Worm (Caenorhabditis elegans): ENCODE results near the gene gcy-9.

The gcy-9 gene

ce11 chrX:11316750-11317149, 20.9 kb downstream of the gcy-9 start, which contains the start of gene nlp-57:
TSS of gene nlp-57 (plus strand) at chrX:11317050.
- TF ChIP-seq nhr-67 (tag; optimal IDR thresholded peaks at IDR 0.05): no peak
- TF ChIP-seq eor-1 (tag; optimal IDR thresholded peaks at IDR 0.05): no peak

- no peak for TF ChIP-seq elt-3 (tag; optimal IDR thresholded peaks at IDR 0.05)
- TF ChIP-seq ceh-28 (tag; optimal IDR thresholded peaks at IDR 0.05): no peak
- no peak for TF ChIP-seq sea-2 (GFP tag; optimal IDR thresholded peaks at IDR 0.05)
- no peak for TF ChIP-seq elt-2 (tag; optimal IDR thresholded peaks at IDR 0.05)
- TF ChIP-seq nhr-28 (tag; optimal IDR thresholded peaks at IDR 0.05): no peak
- TF ChIP-seq ceh-9 (tag; optimal IDR thresholded peaks at IDR 0.05): no peak
- no peak for TF ChIP-seq nhr-25 (tag; optimal IDR thresholded peaks at IDR 0.05)
- no peak for TF ChIP-seq pqm-1 (tag; optimal IDR thresholded peaks at IDR 0.05)
- no peak for TF ChIP-seq jun-1 (tag; optimal IDR thresholded peaks at IDR 0.05)
These were observed 22.3 kb downstream of the gcy-9 start, which contains the start of gene F08G12.11 for ce11 chrX:11315392-11315791. TSS of gene F08G12.11 (minus strand) at chrX:11315572.

ce11 chrX:11310285-11310838, 27.3 kb downstream of the gcy-9 start, which contains the start of gene F08G12.5:
TSS of gene F08G12.5 (minus strand) at chrX:11310285.
- TF ChIP-seq mdl-1 (tag; optimal IDR thresholded peaks at IDR 0.05) (no peak), pqm-1 (tag; optimal IDR thresholded peaks at IDR 0.05) (peak; percentile 10), nhr-25 (tag; optimal IDR thresholded peaks at IDR 0.05) (no peak), egl-5 (tag; optimal IDR thresholded peaks at IDR 0.05) (peak; percentile 0), nfya-1 (tag; optimal IDR thresholded peaks at IDR 0.05; ENCODE audit: insufficient read depth) (no peak), pha-4 (tag; optimal IDR thresholded peaks at IDR 0.05) (peak; percentile 57), nhr-237 (tag; optimal IDR thresholded peaks at IDR 0.05) (no peak)

- TF ChIP-seq sea-2 (GFP tag; optimal IDR thresholded peaks at IDR 0.05) (no peak), zag-1 (tag; optimal IDR thresholded peaks at IDR 0.05) (no peak), hmg-11 (tag; optimal IDR thresholded peaks at IDR 0.05) (no peak)
These were observed 30.6 kb downstream of the gcy-9 start, which contains the start of gene vhl-1 for ce11 chrX:11307056-11307455. TSS of gene vhl-1 (plus strand) at chrX:11307356.

ce11 chrX:11305773-11306172, 31.9 kb downstream of the gcy-9 start, which contains the start of gene F08G12.1:
TSS of gene F08G12.1 (minus strand) at chrX:11305873.
- TF ChIP-seq ceh-82 (tag; optimal IDR thresholded peaks at IDR 0.05) (no peak), nhr-76 (tag; optimal IDR thresholded peaks at IDR 0.05) (no peak), unc-39 (tag; optimal IDR thresholded peaks at IDR 0.05) (no peak), unc-62 (GFP tag; optimal IDR thresholded peaks at IDR 0.05) (no peak), lin-39 (tag; optimal IDR thresholded peaks at IDR 0.05) (no peak), ZK546.5 (tag; optimal IDR thresholded peaks at IDR 0.05) (no peak), nhr-12 (tag; optimal IDR thresholded peaks at IDR 0.05) (no peak), tbx-2 (tag; optimal IDR thresholded peaks at IDR 0.05) (no peak), fkh-10 (GFP tag; optimal IDR thresholded peaks at IDR 0.05) (no peak), nhr-67 (tag; optimal IDR thresholded peaks at IDR 0.05) (no peak), lin-15B (tag; optimal IDR thresholded peaks at IDR 0.05) (no peak), elt-1 (tag; optimal IDR thresholded peaks at IDR 0.05) (no peak), nhr-77 (tag; optimal IDR thresholded peaks at IDR 0.05) (no peak), nhr-237 (tag; optimal IDR thresholded peaks at IDR 0.05) (no peak), R02D3.7 (tag; optimal IDR thresholded peaks at IDR 0.05) (no peak), elt-2 (tag; optimal IDR thresholded peaks at IDR 0.05) (no peak)

- TF ChIP-seq pqm-1 (tag; optimal IDR thresholded peaks at IDR 0.05) (peak; percentile 71), hmg-11 (tag; optimal IDR thresholded peaks at IDR 0.05) (peak; percentile 91), nhr-43 (tag; optimal IDR thresholded peaks at IDR 0.05; ENCODE audit: poor library complexity, severe bottlenecking) (peak; percentile 40), lin-39 (tag; optimal IDR thresholded peaks at IDR 0.05) (peak; percentile 89), lin-15B (tag; optimal IDR thresholded peaks at IDR 0.05) (peak; percentile 77), skn-1 (tag; optimal IDR thresholded peaks at IDR 0.05) (peak; percentile 45), zag-1 (tag; optimal IDR thresholded peaks at IDR 0.05) (no peak), ztf-11 (tag; optimal IDR thresholded peaks at IDR 0.05) (no peak), snpc-4 (tag; optimal IDR thresholded peaks at IDR 0.05) (peak; percentile 89), elt-3 (tag; optimal IDR thresholded peaks at IDR 0.05) (peak in 1 of 3 experiments; percentile 7), tbx-2 (tag; optimal IDR thresholded peaks at IDR 0.05) (peak; percentile 57), egl-5 (tag; optimal IDR thresholded peaks at IDR 0.05) (peak; percentile 72), nhr-67 (tag; optimal IDR thresholded peaks at IDR 0.05) (no peak), nhr-23 (tag; optimal IDR thresholded peaks at IDR 0.05) (peak; percentile 68), fkh-2 (tag; optimal IDR thresholded peaks at IDR 0.05) (no peak), mdl-1 (tag; optimal IDR thresholded peaks at IDR 0.05) (peak; percentile 36), jun-1 (tag; optimal IDR thresholded peaks at IDR 0.05) (peak; percentile 72), elt-2 (tag; optimal IDR thresholded peaks at IDR 0.05) (peak; percentile 81), nhr-237 (tag; optimal IDR thresholded peaks at IDR 0.05) (no peak), nfya-1 (tag; optimal IDR thresholded peaks at IDR 0.05; ENCODE audit: insufficient read depth) (peak; percentile 87), lsy-12 (tag; optimal IDR thresholded peaks at IDR 0.05) (peak; percentile 34), pha-4 (tag; optimal IDR thresholded peaks at IDR 0.05) (peak; percentile 93), elt-1 (tag; optimal IDR thresholded peaks at IDR 0.05) (peak; percentile 36), ceh-28 (tag; optimal IDR thresholded peaks at IDR 0.05) (peak; percentile 28), fkh-10 (GFP tag; optimal IDR thresholded peaks at IDR 0.05) (peak; percentile 12), nhr-25 (tag; optimal IDR thresholded peaks at IDR 0.05) (peak; percentile 89)
These were observed 37.9 kb downstream of the gcy-9 start, which contains the start of the genes snrp-40.1 and F08G12.3 for ce11 chrX:11299642-11300307. TSS of gene snrp-40.1 (minus strand) at chrX:11299784. TSS of gene F08G12.3 (plus strand) at chrX:11300257.
